ENCODE assay signal across 5 worm cellular contexts in genomic region chrIV:11549694-11550093, ce11.
TF ChIP-seq lines count a peak whose summit lies in the region.

No protein-coding gene starts in this region.

TF ChIP-seq in whole organism, L1 larva, 84 proteins besides CTCF, POLR2A, EP300 and RAD21 (continues in another document):
- peak; percentile 29; the same call in 1 of the 2 replicates for TF ChIP-seq ceh-88 (GFP tag; IDR thresholded peaks at IDR 0.05; lab: Robert Waterston, UW)
- TF ChIP-seq fos-1 (tag; optimal IDR thresholded peaks at IDR 0.05; lab: Kevin White, UChicago), result peak; percentile 73
- TF ChIP-seq zag-1 (tag; optimal IDR thresholded peaks at IDR 0.05; lab: Kevin White, UChicago), result no peak
- no peak for TF ChIP-seq Y116A8C.19 (tag; optimal IDR thresholded peaks at IDR 0.05; lab: Kevin White, UChicago; ENCODE audit: borderline replicate concordance)
- no peak for TF ChIP-seq unc-30 (tag; optimal IDR thresholded peaks at IDR 0.05; lab: Kevin White, UChicago)
- TF ChIP-seq mab-9 (GFP tag; IDR thresholded peaks at IDR 0.05; lab: Robert Waterston, UW), result no peak
- TF ChIP-seq rnt-1 (tag; optimal IDR thresholded peaks at IDR 0.05; lab: Kevin White, UChicago), result peak; percentile 91
- no peak for TF ChIP-seq hlh-17 (GFP tag; optimal IDR thresholded peaks at IDR 0.05; lab: Kevin White, UChicago; ENCODE audit: borderline replicate concordance)
- no peak for TF ChIP-seq egl-27 (tag; optimal IDR thresholded peaks at IDR 0.05; lab: Kevin White, UChicago)
- TF ChIP-seq hlh-4 (tag; optimal IDR thresholded peaks at IDR 0.05; lab: Kevin White, UChicago), result no peak
- TF ChIP-seq aha-1 (tag; optimal IDR thresholded peaks at IDR 0.05; lab: Kevin White, UChicago), result no peak
- TF ChIP-seq nhr-90 (tag; optimal IDR thresholded peaks at IDR 0.05; lab: Kevin White, UChicago; ENCODE audit: poor library complexity), result peak; percentile 86
- TF ChIP-seq F16B12.6 (tag; optimal IDR thresholded peaks at IDR 0.05; lab: Kevin White, UChicago), result peak; percentile 28
- TF ChIP-seq nhr-12 (tag; optimal IDR thresholded peaks at IDR 0.05; lab: Kevin White, UChicago), result no peak
- peak; percentile 78 for TF ChIP-seq nhr-77 (tag; optimal IDR thresholded peaks at IDR 0.05; lab: Kevin White, UChicago)
- peak; percentile 20 for TF ChIP-seq lin-15B (tag; optimal IDR thresholded peaks at IDR 0.05; lab: Kevin White, UChicago)
- TF ChIP-seq vab-15 (tag; optimal IDR thresholded peaks at IDR 0.05; lab: Kevin White, UChicago), result peak; percentile 12
- TF ChIP-seq zip-4 (GFP tag; optimal IDR thresholded peaks at IDR 0.05; lab: Kevin White, UChicago), result peak; percentile 40

TF ChIP-seq in whole organism, L3 larva, 47 proteins besides CTCF, POLR2A, EP300 and RAD21 (continues in another document):
- TF ChIP-seq eor-1 (tag; optimal IDR thresholded peaks at IDR 0.05; lab: Kevin White, UChicago) (no peak), ztf-11 (tag; optimal IDR thresholded peaks at IDR 0.05; lab: Kevin White, UChicago) (no peak), mml-1 (tag; optimal IDR thresholded peaks at IDR 0.05; lab: Kevin White, UChicago) (no peak), pqm-1 (tag; optimal IDR thresholded peaks at IDR 0.05; lab: Kevin White, UChicago) (peak; percentile 24), lsy-12 (tag; optimal IDR thresholded peaks at IDR 0.05; lab: Kevin White, UChicago) (peak; percentile 65), egl-5 (tag; optimal IDR thresholded peaks at IDR 0.05; lab: Kevin White, UChicago) (peak; percentile 39), skn-1 (tag; optimal IDR thresholded peaks at IDR 0.05; lab: Kevin White, UChicago) (peak; percentile 36), unc-62 (GFP tag; optimal IDR thresholded peaks at IDR 0.05; lab: Kevin White, UChicago) (no peak), nhr-28 (tag; optimal IDR thresholded peaks at IDR 0.05; lab: Kevin White, UChicago) (no peak), ZK546.5 (tag; optimal IDR thresholded peaks at IDR 0.05; lab: Kevin White, UChicago) (no peak), ztf-4 (tag; optimal IDR thresholded peaks at IDR 0.05; lab: Kevin White, UChicago) (no peak), ceh-82 (tag; optimal IDR thresholded peaks at IDR 0.05; lab: Kevin White, UChicago) (peak; percentile 66), lin-39 (tag; optimal IDR thresholded peaks at IDR 0.05; lab: Kevin White, UChicago) (peak; percentile 72), daf-12 (tag; optimal IDR thresholded peaks at IDR 0.05; lab: Kevin White, UChicago) (no peak), nhr-11 (tag; optimal IDR thresholded peaks at IDR 0.05; lab: Kevin White, UChicago) (no peak), elt-1 (tag; optimal IDR thresholded peaks at IDR 0.05; lab: Kevin White, UChicago) (no peak), nfya-1 (tag; optimal IDR thresholded peaks at IDR 0.05; lab: Kevin White, UChicago; ENCODE audit: insufficient read depth) (peak; percentile 76), pha-4 (tag; optimal IDR thresholded peaks at IDR 0.05; lab: Kevin White, UChicago) (no peak), nhr-25 (tag; optimal IDR thresholded peaks at IDR 0.05; lab: Kevin White, UChicago) (peak; percentile 49), ceh-16 (tag; optimal IDR thresholded peaks at IDR 0.05; lab: Kevin White, UChicago) (no peak)

TF ChIP-seq in whole organism, early embryonic, 17 proteins besides CTCF, POLR2A, EP300 and RAD21:
- TF ChIP-seq ets-7 (tag; optimal IDR thresholded peaks at IDR 0.05; lab: Kevin White, UChicago) (peak; percentile 65), scrt-1 (GFP tag; IDR thresholded peaks at IDR 0.05; lab: Robert Waterston, UW) (peak; percentile 94), hnd-1 (tag; optimal IDR thresholded peaks at IDR 0.05; lab: Kevin White, UChicago) (peak; percentile 79), flt-1 (GFP tag; IDR thresholded peaks at IDR 0.05; lab: Robert Waterston, UW) (peak; percentile 86), ceh-36 (tag; optimal IDR thresholded peaks at IDR 0.05; lab: Kevin White, UChicago) (no peak), ceh-13 (GFP tag; optimal IDR thresholded peaks at IDR 0.05; lab: Kevin White, UChicago) (peak; percentile 89), ama-1 (optimal IDR thresholded peaks at IDR 0.05; lab: Kevin White, UChicago) (no peak), tbx-11 (GFP tag; IDR thresholded peaks at IDR 0.05; lab: Robert Waterston, UW) (peak; percentile 87), aly-1 (tag; optimal IDR thresholded peaks at IDR 0.05; lab: Kevin White, UChicago) (peak; percentile 91), tra-4 (tag; optimal IDR thresholded peaks at IDR 0.05; lab: Kevin White, UChicago) (peak; percentile 63), hmbx-1 (tag; optimal IDR thresholded peaks at IDR 0.05; lab: Kevin White, UChicago) (peak; percentile 55), tbx-37 (GFP tag; conservative IDR thresholded peaks at IDR 0.05; lab: Robert Waterston, UW) (peak; percentile 80), sea-1 (GFP tag; conservative IDR thresholded peaks at IDR 0.05; lab: Robert Waterston, UW) (peak; percentile 86), F13C5.2 (tag; optimal IDR thresholded peaks at IDR 0.05; lab: Kevin White, UChicago) (peak; percentile 89), hmg-4 (GFP tag; optimal IDR thresholded peaks at IDR 0.05; lab: Kevin White, UChicago) (peak; percentile 92), B0310.2 (tag; optimal IDR thresholded peaks at IDR 0.05; lab: Kevin White, UChicago) (peak; percentile 87), pes-1 (GFP tag; IDR thresholded peaks at IDR 0.05; lab: Robert Waterston, UW) (peak; percentile 91)
TF ChIP-seq in whole organism, early embryonic: peak in this region for 15.

TF ChIP-seq in whole organism, midembryonic, 9 proteins besides CTCF, POLR2A, EP300 and RAD21:
- TF ChIP-seq tab-1 (GFP tag; IDR thresholded peaks at IDR 0.05; lab: Robert Waterston, UW) (peak; percentile 95), ztf-23 (GFP tag; IDR thresholded peaks at IDR 0.05; lab: Robert Waterston, UW) (peak; percentile 92), ref-1 (GFP tag; conservative IDR thresholded peaks at IDR 0.05; lab: Robert Waterston, UW) (peak; percentile 81), cog-1 (tag; optimal IDR thresholded peaks at IDR 0.05; lab: Kevin White, UChicago) (peak; percentile 88), T22C8.4 (GFP tag; IDR thresholded peaks at IDR 0.05; lab: Robert Waterston, UW) (peak; percentile 81), med-1 (GFP tag; optimal IDR thresholded peaks at IDR 0.05; lab: Kevin White, UChicago; ENCODE audit: insufficient read depth) (peak; percentile 70), klf-2 (GFP tag; conservative IDR thresholded peaks at IDR 0.05; lab: Robert Waterston, UW) (0 out of 2 replicates have a peak, but pooled peaks have one; percentile 47), flt-1 (GFP tag; IDR thresholded peaks at IDR 0.05; lab: Robert Waterston, UW) (peak; percentile 95), ztf-29 (GFP tag; IDR thresholded peaks at IDR 0.05; lab: Robert Waterston, UW) (peak; percentile 81)

TF ChIP-seq in whole organism, young adult, 124 proteins besides CTCF, POLR2A, EP300 and RAD21 (continues in another document):
- TF ChIP-seq F23B12.7 (tag; optimal IDR thresholded peaks at IDR 0.05; lab: Kevin White, UChicago; ENCODE audit: insufficient read depth) (peak; percentile 97), dpff-1 (tag; optimal IDR thresholded peaks at IDR 0.05; lab: Kevin White, UChicago) (no peak), lin-35 (GFP tag; optimal IDR thresholded peaks at IDR 0.05; lab: Kevin White, UChicago) (peak in 1 of 3 experiments; percentile 8), nhr-90 (tag; optimal IDR thresholded peaks at IDR 0.05; lab: Kevin White, UChicago) (peak; percentile 88), ztf-18 (tag; optimal IDR thresholded peaks at IDR 0.05; lab: Kevin White, UChicago) (peak; percentile 67), snpc-1.1 (tag; optimal IDR thresholded peaks at IDR 0.05; lab: Kevin White, UChicago; ENCODE audit: insufficient read depth) (peak; percentile 38), madf-6 (GFP tag; IDR thresholded peaks at IDR 0.05; lab: Robert Waterston, UW) (no peak), bed-2 (GFP tag; IDR thresholded peaks at IDR 0.05; lab: Robert Waterston, UW) (no peak), die-1 (tag; optimal IDR thresholded peaks at IDR 0.05; lab: Kevin White, UChicago) (peak; percentile 86), ztf-26 (tag; optimal IDR thresholded peaks at IDR 0.05; lab: Kevin White, UChicago) (peak; percentile 67), nfya-2 (GFP tag; IDR thresholded peaks at IDR 0.05; lab: Robert Waterston, UW) (no peak), nfyb-1 (GFP tag; IDR thresholded peaks at IDR 0.05; lab: Robert Waterston, UW) (no peak), ztf-28 (GFP tag; IDR thresholded peaks at IDR 0.05; lab: Robert Waterston, UW) (no peak; the same call in 1 of the 2 replicates), ceh-58 (GFP tag; IDR thresholded peaks at IDR 0.05; lab: Robert Waterston, UW) (no peak), ztf-6 (GFP tag; IDR thresholded peaks at IDR 0.05; lab: Robert Waterston, UW) (no peak), fkh-3 (tag; optimal IDR thresholded peaks at IDR 0.05; lab: Kevin White, UChicago) (no peak), F57C9.4 (tag; optimal IDR thresholded peaks at IDR 0.05; lab: Kevin White, UChicago) (no peak), cebp-1 (GFP tag; IDR thresholded peaks at IDR 0.05; lab: Robert Waterston, UW) (no peak), cebp-1 (tag; optimal IDR thresholded peaks at IDR 0.05; lab: Kevin White, UChicago) (no peak), F39B2.1 (GFP tag; IDR thresholded peaks at IDR 0.05; lab: Robert Waterston, UW) (no peak), repo-1 (tag; optimal IDR thresholded peaks at IDR 0.05; lab: Kevin White, UChicago) (no peak), ama-1 (optimal IDR thresholded peaks at IDR 0.05; lab: Kevin White, UChicago) (no peak), ama-1 (GFP tag; optimal IDR thresholded peaks at IDR 0.05; lab: Kevin White, UChicago) (peak; percentile 82 to 88), Y53F4B.3 (GFP tag; IDR thresholded peaks at IDR 0.05; lab: Robert Waterston, UW) (no peak), Y79H2A.3 (GFP tag; conservative IDR thresholded peaks at IDR 0.05; lab: Robert Waterston, UW) (no peak), xnd-1 (tag; optimal IDR thresholded peaks at IDR 0.05; lab: Kevin White, UChicago) (no peak), let-526 (GFP tag; IDR thresholded peaks at IDR 0.05; lab: Robert Waterston, UW) (no peak), lag-1 (GFP tag; IDR thresholded peaks at IDR 0.05; lab: Robert Waterston, UW) (no peak), sdz-38 (tag; optimal IDR thresholded peaks at IDR 0.05; lab: Kevin White, UChicago) (no peak), hmg-1.2 (GFP tag; IDR thresholded peaks at IDR 0.05; lab: Robert Waterston, UW) (peak; percentile 70), ceh-100 (GFP tag; IDR thresholded peaks at IDR 0.05; lab: Robert Waterston, UW) (peak; percentile 44; the same call in 1 of the 2 replicates), tbp1 (GFP tag; optimal IDR thresholded peaks at IDR 0.05; lab: Kevin White, UChicago) (peak; percentile 99), T26A5.8 (tag; optimal IDR thresholded peaks at IDR 0.05; lab: Kevin White, UChicago) (no peak), ZK185.1 (tag; optimal IDR thresholded peaks at IDR 0.05; lab: Kevin White, UChicago; ENCODE audit: poor library complexity, severe bottlenecking) (peak; percentile 86), sea-2 (GFP tag; IDR thresholded peaks at IDR 0.05; lab: Robert Waterston, UW) (no peak), K11D2.4 (GFP tag; IDR thresholded peaks at IDR 0.05; lab: Robert Waterston, UW) (no peak)

Comparison
In these comparisons a context has a peak if more than half of its experiments do, and no peak if none do; other contexts are left out.
1. Of the 8 proteins assayed by ChIP-seq in both whole organism, young adult and whole organism, L1 larva: peak only in whole organism, young adult: snpc-4; only in whole organism, L1 larva: none; in both: ama-1, dpl-1, efl-1, nhr-90 and unc-130; in neither: 1; mixed calls (peak in some experiments, not most) for 1.